Fruit fly (Drosophila melanogaster): ENCODE measurements around the gene Jon66Ci.

Gene Jon66Ci

DNA sequence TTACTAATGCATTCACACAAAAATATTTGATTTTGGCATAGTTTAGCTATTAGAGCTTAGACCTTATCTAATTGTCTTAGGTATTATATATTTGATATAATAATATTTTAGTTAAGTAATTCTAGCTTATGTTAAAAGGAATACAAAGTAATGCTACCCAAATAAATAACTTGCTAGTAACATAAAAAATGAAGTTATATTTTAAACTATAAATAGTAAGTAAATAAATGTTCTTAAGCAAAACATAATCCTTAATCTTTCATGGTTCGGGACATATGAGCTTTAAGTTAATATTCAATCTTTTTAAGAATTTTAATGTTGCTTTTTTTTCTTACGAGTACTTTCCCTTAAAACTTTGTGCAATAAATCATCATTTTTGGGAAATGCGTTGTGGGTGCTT is 31.8 kb downstream of the Jon66Ci start (continued):
- TF ChIP-seq Optix (GFP tag; IDR thresholded peaks at IDR 0.05) (no peak), Ravus (GFP tag; IDR thresholded peaks at IDR 0.05) (no peak), CG18599 (GFP tag; optimal IDR thresholded peaks at IDR 0.05) (no peak), GATAe (GFP tag; conservative IDR thresholded peaks at IDR 0.05) (no peak), CG6813 (GFP tag; optimal IDR thresholded peaks at IDR 0.05) (no peak), Side (GFP tag; optimal IDR thresholded peaks at IDR 0.05) (no peak), CG1529 (GFP tag; optimal IDR thresholded peaks at IDR 0.05) (peak; percentile 11), Lim3 (GFP tag; IDR thresholded peaks at IDR 0.05) (no peak), vfl (GFP tag; optimal IDR thresholded peaks at IDR 0.05) (no peak), CG8924 (tag; optimal IDR thresholded peaks at IDR 0.05) (no peak), CG5245 (GFP tag; optimal IDR thresholded peaks at IDR 0.05) (no peak), CG34224 (GFP tag; IDR thresholded peaks at IDR 0.05; ENCODE audit: partially characterized antibody) (no peak), Asciz (GFP tag; optimal IDR thresholded peaks at IDR 0.05) (no peak), CG13775 (GFP tag; optimal IDR thresholded peaks at IDR 0.05) (no peak), CG17385 (GFP tag; optimal IDR thresholded peaks at IDR 0.05) (peak; percentile 7), crp (GFP tag; optimal IDR thresholded peaks at IDR 0.05) (no peak), CG14710 (tag; optimal IDR thresholded peaks at IDR 0.05) (peak; percentile 33), CG30403 (GFP tag; optimal IDR thresholded peaks at IDR 0.05) (peak; percentile 13), Dref (GFP tag; IDR thresholded peaks at IDR 0.05) (no peak), CG11093 (GFP tag; IDR thresholded peaks at IDR 0.05) (no peak), fd102C (GFP tag; optimal IDR thresholded peaks at IDR 0.05) (no peak), Nf-YA (GFP tag; IDR thresholded peaks at IDR 0.05) (no peak), emc (GFP tag; optimal IDR thresholded peaks at IDR 0.05) (no peak), dimm (GFP tag; IDR thresholded peaks at IDR 0.05) (no peak), Oaz (GFP tag; IDR thresholded peaks at IDR 0.05) (no peak), unpg (GFP tag; optimal IDR thresholded peaks at IDR 0.05) (no peak), CG6683 (GFP tag; optimal IDR thresholded peaks at IDR 0.05) (no peak), Dip2 (GFP tag; IDR thresholded peaks at IDR 0.05) (no peak), Dp (GFP tag; optimal IDR thresholded peaks at IDR 0.05) (no peak), pb (GFP tag; optimal IDR thresholded peaks at IDR 0.05) (no peak), CG10959 (GFP tag; IDR thresholded peaks at IDR 0.05) (no peak), CG43689 (GFP tag; IDR thresholded peaks at IDR 0.05) (no peak), ash1 (GFP tag; optimal IDR thresholded peaks at IDR 0.05) (no peak), nmo (GFP tag; optimal IDR thresholded peaks at IDR 0.05) (peak; percentile 47), CG4282 (GFP tag; optimal IDR thresholded peaks at IDR 0.05) (no peak), CG12104 (GFP tag; optimal IDR thresholded peaks at IDR 0.05) (no peak), CrebB (tag; optimal IDR thresholded peaks at IDR 0.05) (no peak), cwo (GFP tag; optimal IDR thresholded peaks at IDR 0.05) (no peak), CG34376 (GFP tag; optimal IDR thresholded peaks at IDR 0.05) (no peak), dmrt11E (tag; optimal IDR thresholded peaks at IDR 0.05) (peak; percentile 9), E2f1 (GFP tag; IDR thresholded peaks at IDR 0.05) (no peak), gro (GFP tag; optimal IDR thresholded peaks at IDR 0.05) (no peak), CG31441 (GFP tag; IDR thresholded peaks at IDR 0.05) (peak; percentile 42; the same call in 1 of the 2 replicates), Fer2 (tag; optimal IDR thresholded peaks at IDR 0.05) (no peak), zen2 (GFP tag; IDR thresholded peaks at IDR 0.05; ENCODE audit: partially characterized antibody) (no peak), Lhr (GFP tag; optimal IDR thresholded peaks at IDR 0.05) (no peak), eve (GFP tag; optimal IDR thresholded peaks at IDR 0.05) (no peak), tio (GFP tag; optimal IDR thresholded peaks at IDR 0.05) (peak; percentile 15), caup (GFP tag; optimal IDR thresholded peaks at IDR 0.05; ENCODE audit: severe bottlenecking) (no peak), CG16779 (GFP tag; IDR thresholded peaks at IDR 0.05) (no peak), mirr (GFP tag; optimal IDR thresholded peaks at IDR 0.05) (no peak), Awh (GFP tag; IDR thresholded peaks at IDR 0.05) (no peak)

All from whole organism, embryonic.